Worm (Caenorhabditis elegans): ENCODE results near the gene F20A1.2.
"Not testable (repeated sequence)": the region's sequence is repeated elsewhere in the genome, so short reads cannot be mapped to it uniquely, and the experiment has no call there.

The F20A1.2 gene

ce11 chrV:7050153-7050552 lies 4.0 kb downstream of the F20A1.2 start:
- TF ChIP-seq unc-62 (GFP tag; optimal IDR thresholded peaks at IDR 0.05) = no peak

- TF ChIP-seq unc-62 (GFP tag; optimal IDR thresholded peaks at IDR 0.05) = no peak
Observed at ce11 chrV:7051133-7051765, 5.1 kb downstream of the F20A1.2 start, which contains the start of the genes tofu-2 and spig-1. Gene tofu-2 (minus strand): TSS chrV:7051248. Gene spig-1 (plus strand): TSS chrV:7051715.

ce11 chrV:7053100-7053499 lies 7.0 kb downstream of the F20A1.2 start, which contains the start of gene txt-17:
Gene txt-17 (minus strand): TSS chrV:7053200.
- TF ChIP-seq unc-62 (GFP tag; optimal IDR thresholded peaks at IDR 0.05) = no peak

DNA sequence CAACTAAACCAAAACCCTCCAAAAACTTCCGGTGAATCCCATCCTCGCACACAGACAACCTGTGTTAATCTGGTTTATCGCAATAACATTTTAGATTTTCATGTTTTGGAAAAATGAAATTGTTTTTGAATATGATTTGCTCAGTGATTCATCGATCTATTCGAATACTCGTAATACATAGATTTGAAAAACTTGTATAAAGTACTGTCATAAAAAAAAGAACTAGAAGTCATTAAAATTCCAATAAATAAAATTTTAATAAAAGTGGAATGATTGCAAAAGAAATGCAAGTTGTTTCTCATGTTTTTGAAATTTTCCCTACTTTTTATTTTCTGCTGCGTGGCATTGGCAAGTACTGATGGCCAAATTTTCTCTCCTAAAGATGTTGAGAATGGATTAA lies 8.5 kb downstream of the F20A1.2 start, which contains the start of gene spig-8:
Gene spig-8, plus strand, starts transcription at position 301 of the 400 bp plus-strand sequence.
- TF ChIP-seq unc-62 (GFP tag; optimal IDR thresholded peaks at IDR 0.05) = no peak

DNA sequence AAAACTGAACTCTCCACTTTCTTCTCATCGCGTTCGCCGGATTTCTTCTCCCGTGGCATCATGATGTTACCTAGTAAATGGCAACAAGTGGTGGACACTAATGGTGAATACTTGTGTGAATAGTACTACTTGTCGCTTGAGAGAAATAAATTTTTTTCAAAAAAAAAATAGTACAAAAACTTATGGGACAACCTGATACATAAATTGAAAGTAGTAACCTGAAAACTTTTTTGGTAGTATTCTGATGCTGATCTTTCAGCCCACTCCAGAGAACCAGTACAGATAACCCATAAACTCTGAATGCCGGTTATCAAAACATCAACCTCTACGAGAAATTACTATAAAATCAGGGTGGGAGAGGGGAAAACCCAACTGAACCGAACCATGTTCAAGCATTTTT lies 11.7 kb downstream of the F20A1.2 start, which contains the start of gene Y57E12AL.2:
Gene Y57E12AL.2, plus strand, starts transcription at position 301 of the 400 bp plus-strand sequence.
- not testable (repeated sequence) for TF ChIP-seq unc-62 (GFP tag; optimal IDR thresholded peaks at IDR 0.05)

ce11 chrV:7059350-7059749 lies 13.2 kb downstream of the F20A1.2 start, which contains the start of gene mdt-6:
Gene mdt-6 (minus strand): TSS chrV:7059624.
- no peak for TF ChIP-seq unc-62 (GFP tag; optimal IDR thresholded peaks at IDR 0.05)

DNA sequence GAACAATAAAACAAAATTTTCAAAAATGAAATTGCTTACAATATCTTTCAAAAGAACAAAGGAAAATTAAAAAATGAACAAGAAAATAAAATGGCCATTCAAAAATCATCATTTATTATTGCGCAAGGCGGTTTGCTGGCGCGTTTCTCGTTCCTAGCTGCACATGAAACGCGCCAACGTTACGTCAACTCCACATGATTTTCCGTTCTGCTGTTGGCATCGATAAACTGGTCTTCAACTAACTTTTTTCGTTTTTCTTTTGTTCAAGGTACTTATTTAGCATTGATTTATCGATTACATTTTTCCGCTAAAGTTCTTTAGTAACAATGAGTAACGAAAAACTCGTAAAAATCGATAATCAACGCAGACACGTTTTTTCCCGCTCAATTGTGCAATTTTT lies 14.3 kb downstream of the F20A1.2 start, which contains the start of the genes Y57E12AL.6 and Y57E12AL.1:
Gene Y57E12AL.6, minus strand, starts transcription at position 75 of the 400 bp plus-strand sequence.
Gene Y57E12AL.1, plus strand, starts transcription at position 135 of the 400 bp plus-strand sequence.
- TF ChIP-seq unc-62 (GFP tag; optimal IDR thresholded peaks at IDR 0.05) = no peak

ce11 chrV:7062790-7063189 lies 16.7 kb downstream of the F20A1.2 start, which contains the start of gene tmem-258:
Gene tmem-258 (plus strand): TSS chrV:7063174.
- not testable (repeated sequence) for TF ChIP-seq unc-62 (GFP tag; optimal IDR thresholded peaks at IDR 0.05)

DNA sequence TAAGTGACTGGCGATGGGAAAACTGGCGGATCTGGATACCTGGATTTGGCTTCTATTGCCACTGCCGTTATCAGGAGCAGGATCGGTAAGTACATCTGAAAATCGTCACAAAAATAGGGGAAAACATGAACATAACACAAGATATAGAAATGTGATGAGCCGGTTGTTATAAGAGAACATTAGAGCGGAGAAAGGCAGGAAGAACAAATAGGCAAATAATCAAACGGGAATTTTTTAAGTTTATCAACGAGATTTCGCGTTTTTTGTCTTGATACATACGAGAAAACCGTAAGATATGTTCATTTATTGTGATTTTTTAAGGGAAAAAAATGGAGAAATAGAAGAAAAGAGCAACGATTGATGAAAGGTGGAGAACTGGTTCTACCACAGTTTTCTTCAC lies 19.1 kb downstream of the F20A1.2 start, which contains the start of gene Y57E12AR.1:
Gene Y57E12AR.1, minus strand, starts transcription at position 101 of the 400 bp plus-strand sequence.
- no peak for TF ChIP-seq unc-62 (GFP tag; optimal IDR thresholded peaks at IDR 0.05)

DNA sequence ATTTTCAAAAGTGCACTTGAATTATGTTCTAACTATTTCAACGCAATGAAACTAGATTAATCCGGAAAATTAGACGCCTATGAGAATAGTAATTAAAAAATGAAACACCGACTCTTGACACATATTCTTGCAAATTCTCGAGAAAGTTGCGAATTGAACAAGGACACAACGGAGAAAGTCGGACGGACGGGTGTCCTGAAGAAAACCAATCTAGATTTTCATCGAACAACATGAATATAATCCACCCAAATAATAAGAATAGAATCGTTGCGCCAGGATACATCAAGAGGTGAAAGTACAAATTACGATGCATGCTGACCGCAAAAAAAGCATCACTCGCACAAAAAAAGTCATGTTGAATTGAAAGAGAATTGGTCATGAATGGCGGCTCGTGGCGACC lies 22.8 kb downstream of the F20A1.2 start:
- no peak for TF ChIP-seq unc-62 (GFP tag; optimal IDR thresholded peaks at IDR 0.05)

DNA sequence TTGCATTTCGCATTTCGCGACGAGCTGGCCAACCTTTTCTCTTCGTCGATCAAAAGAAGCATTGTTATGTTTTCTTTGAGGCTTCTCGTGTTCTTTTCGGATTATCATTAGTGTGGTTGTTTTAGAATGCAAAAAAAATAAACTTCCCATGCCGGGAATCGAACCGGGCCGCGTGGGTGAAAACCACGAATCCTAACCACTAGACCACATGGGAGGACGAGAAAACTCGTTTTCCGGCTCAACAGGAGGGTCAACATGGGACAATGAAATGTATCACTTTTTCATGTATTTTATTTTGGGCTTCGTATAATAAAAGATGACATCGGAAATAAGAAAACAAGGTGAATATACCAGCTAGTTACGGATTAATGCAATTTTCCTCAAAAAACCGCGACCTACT lies 23.5 kb downstream of the F20A1.2 start:
- TF ChIP-seq unc-62 (GFP tag; optimal IDR thresholded peaks at IDR 0.05) = no peak

DNA sequence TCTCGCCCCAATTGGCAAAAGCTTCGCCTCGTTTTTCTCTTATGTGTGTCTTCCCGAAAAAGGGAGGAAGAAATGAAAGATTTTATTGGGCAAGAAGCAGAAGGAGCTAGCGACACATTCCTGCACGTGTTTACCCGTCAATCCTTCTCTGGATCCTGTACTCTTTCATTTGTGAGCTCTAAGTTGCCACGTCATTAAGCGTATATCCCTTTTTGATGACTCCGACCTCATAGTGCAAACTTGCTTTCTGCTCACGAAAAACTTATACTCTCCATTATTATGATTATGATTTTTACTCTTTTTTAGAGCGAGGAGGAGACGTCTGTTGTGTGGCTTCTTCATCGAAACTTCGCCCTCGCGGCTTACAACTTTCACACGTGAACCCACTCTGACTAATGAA lies 26.2 kb downstream of the F20A1.2 start, which contains the start of gene F27B10.1:
Gene F27B10.1, plus strand, starts transcription at position 301 of the 400 bp plus-strand sequence.
- TF ChIP-seq unc-62 (GFP tag; optimal IDR thresholded peaks at IDR 0.05) = no peak

DNA sequence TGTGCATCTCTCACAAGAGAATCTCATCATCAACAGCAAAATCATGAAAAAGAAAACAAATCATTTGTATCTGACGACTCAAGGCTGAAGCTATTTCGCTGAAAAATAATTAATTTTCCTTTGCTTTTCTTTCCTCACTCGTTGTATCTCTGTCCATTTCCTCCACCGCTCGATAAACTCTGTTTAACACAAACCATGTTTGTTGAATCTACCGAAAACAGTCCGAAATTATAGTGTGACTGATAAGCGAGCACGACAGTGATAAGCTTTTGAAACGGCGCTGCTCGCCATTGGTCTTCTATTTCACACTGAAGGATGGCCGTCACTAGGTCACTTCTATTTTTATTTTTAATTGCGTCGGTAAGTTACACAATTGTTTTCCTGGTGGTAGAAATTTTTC lies 29.5 kb downstream of the F20A1.2 start, which contains the start of gene npa-1:
Gene npa-1, plus strand, starts transcription at position 142 of the 400 bp plus-strand sequence.
- TF ChIP-seq unc-62 (GFP tag; optimal IDR thresholded peaks at IDR 0.05) = no peak

DNA sequence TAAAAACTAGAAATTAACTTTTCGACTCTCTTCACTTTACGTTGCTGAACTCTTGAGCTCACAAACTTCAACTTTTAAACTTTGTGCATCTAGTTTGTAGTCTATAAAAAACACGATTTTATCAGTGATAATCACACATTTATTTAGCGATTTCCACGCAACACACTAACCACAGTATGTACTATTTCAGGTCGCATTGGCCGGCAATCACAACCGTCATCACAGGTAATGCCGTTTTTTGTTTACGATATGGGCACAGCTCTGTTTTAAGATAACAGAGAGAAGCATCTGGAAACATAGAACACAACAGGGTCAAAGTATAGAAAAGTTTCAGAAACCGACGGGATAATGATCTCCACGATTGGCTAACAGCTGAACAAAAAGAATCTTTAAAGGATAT lies 30.1 kb downstream of the F20A1.2 start:
- TF ChIP-seq unc-62 (GFP tag; optimal IDR thresholded peaks at IDR 0.05) = no peak

- TF ChIP-seq unc-62 (GFP tag; optimal IDR thresholded peaks at IDR 0.05) = no peak
Observed at ce11 chrV:7078765-7079164, 32.7 kb downstream of the F20A1.2 start.

ce11 chrV:7079388-7079787 lies 33.3 kb downstream of the F20A1.2 start:
- TF ChIP-seq unc-62 (GFP tag; optimal IDR thresholded peaks at IDR 0.05) = no peak

ce11 chrV:7084612-7085139 lies 38.6 kb downstream of the F20A1.2 start, which contains the start of gene mys-1:
Gene mys-1 (minus strand): TSS chrV:7084662.
- TF ChIP-seq unc-62 (GFP tag; optimal IDR thresholded peaks at IDR 0.05) = no peak

Measured in whole organism, dauer.